Worm (Caenorhabditis elegans) whole organism, L1 larva: ENCODE measurements around the gene Y54G9A.5.

Source experiments
- C04F5.9 ChIP-seq: sonication (generic microtip); optimal IDR thresholded peaks from 2 replicates; lab custom pipeline; 2016; ENCODE audit warnings: missing genetic modification characterization, missing compliant biosample characterization
- C16A3.4 ChIP-seq: fragments of 150-350 bp; optimal IDR thresholded peaks from 2 replicates; lab custom pipeline; 2014; ENCODE audit warnings: missing biosample characterization, missing genetic modification characterization
- F16B12.6 ChIP-seq: fragments of 150-350 bp; optimal IDR thresholded peaks from 2 replicates; lab custom pipeline; 2014; ENCODE audit warnings: missing biosample characterization, missing genetic modification characterization
- aly-2 ChIP-seq: fragments of 150-350 bp; optimal IDR thresholded peaks from 2 replicates; lab custom pipeline; 2014; ENCODE audit warnings: missing biosample characterization, missing genetic modification characterization
- ceh-63 ChIP-seq: fragments of 200-800 bp; sonication (Bioruptor generic); optimal IDR thresholded peaks from 2 replicates; lab custom pipeline; 2018; ENCODE audit warnings: mild to moderate bottlenecking, missing genetic modification characterization, missing compliant biosample characterization
- ceh-88 ChIP-seq: fragments of 200-800 bp; sonication (Bioruptor generic); IDR thresholded peaks from 2 replicates; pipeline ENCODE4 v1.3.6; 2022; ENCODE audit warnings: missing genetic modification characterization, missing compliant biosample characterization
- ceh-90 ChIP-seq: sonication (generic microtip); optimal IDR thresholded peaks from 2 replicates; lab custom pipeline; 2016; ENCODE audit warnings: missing genetic modification characterization, missing compliant biosample characterization
- ces-1 ChIP-seq: fragments of 150-350 bp; optimal IDR thresholded peaks from 2 replicates; lab custom pipeline; 2014; ENCODE audit warnings: missing biosample characterization, missing genetic modification reagents, missing genetic modification characterization
- efl-3 ChIP-seq: fragments of 200-800 bp; sonication (Bioruptor generic); optimal IDR thresholded peaks from 2 replicates; lab custom pipeline; 2018; ENCODE audit warnings: mild to moderate bottlenecking, missing genetic modification characterization, missing compliant biosample characterization
- egl-13 ChIP-seq: sonication (generic microtip); optimal IDR thresholded peaks from 2 replicates; lab custom pipeline; 2016; ENCODE audit warnings: missing genotype, missing genetic modification reagents, missing genetic modification characterization, missing compliant biosample characterization
- egl-27 ChIP-seq, 2 experiments: fragments of 150-350 bp in 1 of 2; sonication (generic microtip); optimal IDR thresholded peaks; 3 replicates each; lab custom pipeline; 2017 to 2018; ENCODE audit warnings: missing biosample characterization in 2 of 2, missing genetic modification characterization in 2 of 2, missing genetic modification reagents in 2 of 2
- elt-2 ChIP-seq: sonication (generic microtip); optimal IDR thresholded peaks from 2 replicates; lab custom pipeline; 2016; ENCODE audit warnings: missing genetic modification characterization, mild to moderate bottlenecking, inconsistent platforms, missing compliant biosample characterization, missing genetic modification reagents
- fkh-4 ChIP-seq: sonication (generic microtip); optimal IDR thresholded peaks from 2 replicates; lab custom pipeline; 2016; ENCODE audit warnings: missing compliant biosample characterization, missing genetic modification characterization, borderline replicate concordance
- hlh-17 ChIP-seq: fragments of 200-800 bp; sonication (Bioruptor generic); optimal IDR thresholded peaks from 2 replicates; lab custom pipeline; 2018; ENCODE audit warnings: missing genetic modification characterization, mild to moderate bottlenecking, missing compliant biosample characterization, moderate library complexity, borderline replicate concordance
- hlh-4 ChIP-seq: sonication (generic microtip); optimal IDR thresholded peaks from 2 replicates; lab custom pipeline; 2016; ENCODE audit warnings: mild to moderate bottlenecking, missing genetic modification characterization, missing compliant biosample characterization
- jun-1 ChIP-seq: fragments of 150-350 bp; optimal IDR thresholded peaks from 2 replicates; lab custom pipeline; 2014; ENCODE audit warnings: missing biosample characterization, missing genetic modification reagents, missing genetic modification characterization
- lin-15B ChIP-seq: fragments of 150-350 bp; sonication (generic microtip); optimal IDR thresholded peaks from 3 replicates; lab custom pipeline; 2014; ENCODE audit warnings: missing biosample characterization, missing genetic modification characterization
- lin-35 ChIP-seq, 2 experiments: fragments of 150-350 bp; optimal IDR thresholded peaks; 2 replicates each; lab custom pipeline; 2014; ENCODE audit warnings: missing biosample characterization in 2 of 2, missing genetic modification characterization in 2 of 2, missing genetic modification reagents in 2 of 2
- lsy-2 ChIP-seq, 2 experiments: fragments of 150-350 bp; optimal IDR thresholded peaks; 2 replicates each; lab custom pipeline; 2014; ENCODE audit warnings: missing biosample characterization in 2 of 2, missing genetic modification characterization in 2 of 2
- nhr-19 ChIP-seq: fragments of 200-800 bp; sonication (Bioruptor generic); conservative IDR thresholded peaks from 2 replicates; pipeline ENCODE4 v1.3.6; 2022; ENCODE audit warnings: missing genetic modification characterization, missing compliant biosample characterization
- nhr-28 ChIP-seq: fragments of 150-350 bp; optimal IDR thresholded peaks from 2 replicates; lab custom pipeline; 2014; ENCODE audit warnings: missing biosample characterization, missing genetic modification characterization
- nhr-47 ChIP-seq: sonication (generic microtip); optimal IDR thresholded peaks from 2 replicates; lab custom pipeline; 2016; ENCODE audit warnings: mild to moderate bottlenecking, missing genetic modification characterization, moderate library complexity, missing compliant biosample characterization
- nhr-76 ChIP-seq: sonication (generic microtip); optimal IDR thresholded peaks from 2 replicates; lab custom pipeline; 2017; ENCODE audit warnings: missing biosample characterization, missing genetic modification characterization
- nhr-84 ChIP-seq: sonication (generic microtip); optimal IDR thresholded peaks from 2 replicates; lab custom pipeline; 2017; ENCODE audit warnings: missing biosample characterization, missing genetic modification characterization
- nhr-85 ChIP-seq: sonication (generic microtip); peaks from one replicate; lab custom pipeline; 2016; ENCODE audit warnings: missing genetic modification characterization, inconsistent platforms, missing compliant biosample characterization
- skn-1 ChIP-seq: fragments of 150-350 bp; optimal IDR thresholded peaks from 2 replicates; lab custom pipeline; 2014; ENCODE audit warnings: missing biosample characterization, missing genetic modification characterization
- sptf-1 ChIP-seq: fragments of 150-350 bp; optimal IDR thresholded peaks from 2 replicates; lab custom pipeline; 2014; ENCODE audit warnings: missing biosample characterization, missing genetic modification characterization
- swsn-7 ChIP-seq: sonication (generic microtip); optimal IDR thresholded peaks from 2 replicates; lab custom pipeline; 2016; ENCODE audit warnings: missing genetic modification characterization, missing compliant biosample characterization
- tbx-2 ChIP-seq: sonication (generic microtip); optimal IDR thresholded peaks from 2 replicates; lab custom pipeline; 2016; ENCODE audit warnings: missing genetic modification characterization, missing compliant biosample characterization
- tlp-1 ChIP-seq: fragments of 150-350 bp; optimal IDR thresholded peaks from 2 replicates; lab custom pipeline; 2014; ENCODE audit warnings: missing biosample characterization, missing genetic modification characterization
- unc-130 ChIP-seq: fragments of 150-350 bp; optimal IDR thresholded peaks from 2 replicates; lab custom pipeline; 2017; ENCODE audit warnings: missing biosample characterization, missing genetic modification characterization, inconsistent platforms
- unc-30 ChIP-seq: sonication (generic microtip); optimal IDR thresholded peaks from 2 replicates; lab custom pipeline; 2017; ENCODE audit warnings: missing biosample characterization, missing genetic modification characterization
- zip-4 ChIP-seq: fragments of 200-800 bp; sonication (Bioruptor generic); optimal IDR thresholded peaks from 2 replicates; lab custom pipeline; 2018; ENCODE audit warnings: mild to moderate bottlenecking, missing genetic modification characterization, moderate library complexity, missing compliant biosample characterization

The Y54G9A.5 gene

ce11 chrII:13758108-13758507, 35.3 kb downstream of the Y54G9A.5 start, which contains the start of gene arrd-13:
Gene arrd-13, plus strand, starts transcription at chrII:13758408.
- TF ChIP-seq efl-3 (GFP tag; lab: Kevin White, UChicago) = no peak
- no peak for TF ChIP-seq sptf-1 (tag; lab: Kevin White, UChicago)
- no peak for TF ChIP-seq nhr-76 (tag; lab: Kevin White, UChicago)
- TF ChIP-seq swsn-7 = no peak
- no peak for TF ChIP-seq C04F5.9 (tag; lab: Kevin White, UChicago)
- TF ChIP-seq lin-15B (tag; lab: Kevin White, UChicago) = no peak
- no peak for TF ChIP-seq lsy-2 (tag; optimal IDR thresholded peaks at IDR 0.05; lab: Kevin White, UChicago)
- TF ChIP-seq F16B12.6 (tag; lab: Kevin White, UChicago) = no peak
- TF ChIP-seq hlh-17 (GFP tag; lab: Kevin White, UChicago) = no peak
- TF ChIP-seq aly-2 (tag; lab: Kevin White, UChicago) = no peak
- no peak for TF ChIP-seq tlp-1 (tag; lab: Kevin White, UChicago)
- TF ChIP-seq nhr-19 = no peak
- no peak for TF ChIP-seq unc-30 (tag; lab: Kevin White, UChicago)

- TF ChIP-seq ceh-63 (no peak), hlh-4 (tag; lab: Kevin White, UChicago) (no peak), nhr-47 (tag; lab: Kevin White, UChicago) (no peak), tbx-2 (tag; lab: Kevin White, UChicago) (no peak), fkh-4 (tag; lab: Kevin White, UChicago) (no peak), nhr-84 (tag; lab: Kevin White, UChicago) (no peak), C04F5.9 (tag; lab: Kevin White, UChicago) (no peak), egl-13 (tag; lab: Kevin White, UChicago) (no peak), ces-1 (GFP tag; lab: Kevin White, UChicago) (no peak)
These were observed 40.2 kb downstream of the Y54G9A.5 start, which contains the start of gene arrd-11 for ce11 chrII:13763009-13763468. Gene arrd-11, plus strand, starts transcription at chrII:13763418.

ce11 chrII:13765952-13766351, 43.1 kb downstream of the Y54G9A.5 start, which contains the start of gene arrd-12:
Gene arrd-12, plus strand, starts transcription at chrII:13766252.
- TF ChIP-seq skn-1 (tag; lab: Kevin White, UChicago) = no peak
- no peak for TF ChIP-seq egl-27 (tag; optimal IDR thresholded peaks at IDR 0.05; lab: Kevin White, UChicago)
- no peak for TF ChIP-seq C16A3.4 (tag; lab: Kevin White, UChicago)
- no peak for TF ChIP-seq ceh-88
- TF ChIP-seq zip-4 (GFP tag; lab: Kevin White, UChicago) = no peak

- no peak for TF ChIP-seq nhr-85 (tag; lab: Kevin White, UChicago)
- no peak for TF ChIP-seq nhr-28 (tag; lab: Kevin White, UChicago)
- no peak for TF ChIP-seq jun-1 (tag; lab: Kevin White, UChicago)
- no peak for TF ChIP-seq F16B12.6 (tag; lab: Kevin White, UChicago)
- TF ChIP-seq ceh-90 = no peak
- no peak for TF ChIP-seq sptf-1 (tag; lab: Kevin White, UChicago)
- TF ChIP-seq elt-2 (tag; lab: Kevin White, UChicago) = peak; percentile 52
- peak in 1 of 2 experiments; percentile 8 for TF ChIP-seq lin-35 (GFP tag; optimal IDR thresholded peaks at IDR 0.05; lab: Kevin White, UChicago)
- no peak for TF ChIP-seq lin-15B (tag; lab: Kevin White, UChicago)
- no peak for TF ChIP-seq unc-130 (tag; lab: Kevin White, UChicago)
These were observed 48.5 kb downstream of the Y54G9A.5 start, which contains the start of gene C01B9.1 for ce11 chrII:13771335-13771734. Gene C01B9.1, plus strand, starts transcription at chrII:13771575.
